Worm (Caenorhabditis elegans) whole organism, early embryonic: ENCODE data around the gene C06B8.2.

Source experiments
- aly-1 ChIP-seq: sonication (generic microtip); optimal IDR thresholded peaks from 2 replicates; lab custom pipeline; 2016; ENCODE audit warnings: missing genetic modification characterization, missing compliant biosample characterization
- ama-1 ChIP-seq: fragments of 150-350 bp; optimal IDR thresholded peaks from 2 replicates; lab custom pipeline; 2014
- hmg-4 ChIP-seq: fragments of 200-800 bp; sonication (Bioruptor generic); optimal IDR thresholded peaks from 2 replicates; lab custom pipeline; 2018; ENCODE audit warnings: mild to moderate bottlenecking, missing genetic modification characterization, missing compliant biosample characterization
- tbx-11 ChIP-seq: fragments of 200-800 bp; sonication (Bioruptor generic); IDR thresholded peaks from 2 replicates; pipeline ENCODE4 v1.3.6; 2022; ENCODE audit warnings: missing genetic modification characterization, missing compliant biosample characterization

DNA sequence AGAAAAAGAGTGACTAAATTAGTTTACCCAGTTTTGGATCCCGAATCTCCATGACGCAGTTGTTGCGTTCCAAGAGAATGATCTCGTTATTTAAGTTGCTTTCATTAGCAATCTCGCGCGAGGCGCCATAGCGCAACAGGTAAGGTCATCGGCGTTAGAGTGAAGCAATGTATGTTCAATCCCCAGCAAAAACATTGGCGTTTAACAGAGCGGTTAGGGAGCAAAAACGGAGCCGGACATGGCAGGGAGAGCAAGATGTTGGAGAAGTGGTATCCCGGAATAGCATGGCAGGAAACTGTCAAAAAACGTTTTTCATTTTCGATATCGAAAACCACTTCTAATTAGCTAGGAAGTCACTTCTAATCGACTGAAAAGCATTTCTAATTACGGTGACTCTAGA is 24.2 kb downstream of the C06B8.2 start:
- TF ChIP-seq hmg-4 (GFP tag; lab: Kevin White, UChicago) (no peak), ama-1 (no peak), aly-1 (no peak), tbx-11 (GFP tag; lab: Robert Waterston, UW) (no peak)
